Worm (Caenorhabditis elegans): ENCODE data around the gene cut-3.

The cut-3 gene

ce11 chrII:8442176-8442575 is 4.5 kb downstream of the cut-3 start:
- no peak for TF ChIP-seq ceh-24 (tag; optimal IDR thresholded peaks at IDR 0.05)
- no peak for TF ChIP-seq pat-9 (tag; optimal IDR thresholded peaks at IDR 0.05)
- no peak for TF ChIP-seq ets-4 (tag; optimal IDR thresholded peaks at IDR 0.05)
- TF ChIP-seq ceh-18 (tag; optimal IDR thresholded peaks at IDR 0.05) = no peak
- TF ChIP-seq rnt-1 (tag; optimal IDR thresholded peaks at IDR 0.05) = no peak
- no peak for TF ChIP-seq ceh-14 (tag; optimal IDR thresholded peaks at IDR 0.05)
- TF ChIP-seq ceh-34 (tag; optimal IDR thresholded peaks at IDR 0.05) = no peak
- no peak for TF ChIP-seq ceh-2 (tag; optimal IDR thresholded peaks at IDR 0.05)
- no peak for TF ChIP-seq K02D7.2 (tag; optimal IDR thresholded peaks at IDR 0.05)
- TF ChIP-seq nhr-11 (tag; optimal IDR thresholded peaks at IDR 0.05) = no peak
- TF ChIP-seq lin-11 (tag; optimal IDR thresholded peaks at IDR 0.05) = no peak
- no peak for TF ChIP-seq hlh-15 (tag; optimal IDR thresholded peaks at IDR 0.05)
- no peak for TF ChIP-seq pha-4 (tag; optimal IDR thresholded peaks at IDR 0.05)
- peak; percentile 25 for TF ChIP-seq elt-2 (tag; optimal IDR thresholded peaks at IDR 0.05)
- TF ChIP-seq nhr-232 (tag; optimal IDR thresholded peaks at IDR 0.05) = no peak
- no peak for TF ChIP-seq ceh-19 (GFP tag; optimal IDR thresholded peaks at IDR 0.05)
- no peak for TF ChIP-seq odd-2 (tag; optimal IDR thresholded peaks at IDR 0.05)
- no peak for TF ChIP-seq zip-5 (tag; optimal IDR thresholded peaks at IDR 0.05)
- no peak for TF ChIP-seq Y22D7AL.16 (tag; optimal IDR thresholded peaks at IDR 0.05)
- no peak for TF ChIP-seq hlh-13 (GFP tag; optimal IDR thresholded peaks at IDR 0.05)
- no peak for TF ChIP-seq mec-3 (tag; optimal IDR thresholded peaks at IDR 0.05; ENCODE audit: borderline replicate concordance)
- peak; percentile 35 for TF ChIP-seq dve-1 (tag; optimal IDR thresholded peaks at IDR 0.05)
- TF ChIP-seq C08G9.2 (tag; optimal IDR thresholded peaks at IDR 0.05) = no peak
- TF ChIP-seq eyg-1 (tag; optimal IDR thresholded peaks at IDR 0.05) = no peak
- no peak for TF ChIP-seq madf-2 (tag; optimal IDR thresholded peaks at IDR 0.05)
- TF ChIP-seq sox-4 (tag; optimal IDR thresholded peaks at IDR 0.05) = no peak
- no peak for TF ChIP-seq ztf-16 (tag; optimal IDR thresholded peaks at IDR 0.05)
- no peak for TF ChIP-seq sox-2 (GFP tag; IDR thresholded peaks at IDR 0.05)
- TF ChIP-seq ceh-22 (tag; optimal IDR thresholded peaks at IDR 0.05) = no peak
- TF ChIP-seq ama-1 (optimal IDR thresholded peaks at IDR 0.05) = no peak
- peak; percentile 14 for TF ChIP-seq tbx-2 (tag; optimal IDR thresholded peaks at IDR 0.05)
- no peak for TF ChIP-seq unc-55 (GFP tag; optimal IDR thresholded peaks at IDR 0.05)
- TF ChIP-seq hlh-6 (tag; optimal IDR thresholded peaks at IDR 0.05) = no peak
- no peak for TF ChIP-seq unc-42 (tag; optimal IDR thresholded peaks at IDR 0.05)
- TF ChIP-seq unc-3 (GFP tag; conservative IDR thresholded peaks at IDR 0.05) = no peak
- TF ChIP-seq unc-3 (tag; optimal IDR thresholded peaks at IDR 0.05) = peak; percentile 10
- no peak for TF ChIP-seq pqm-1 (tag; optimal IDR thresholded peaks at IDR 0.05)
- peak; percentile 28 for TF ChIP-seq nfya-1 (tag; optimal IDR thresholded peaks at IDR 0.05)
- TF ChIP-seq hlh-8 (tag; optimal IDR thresholded peaks at IDR 0.05) = no peak
- TF ChIP-seq lim-6 (tag; optimal IDR thresholded peaks at IDR 0.05) = no peak
- TF ChIP-seq fkh-10 (GFP tag; optimal IDR thresholded peaks at IDR 0.05) = no peak
- no peak for TF ChIP-seq ceh-45 (GFP tag; IDR thresholded peaks at IDR 0.05)
- TF ChIP-seq pha-2 (tag; optimal IDR thresholded peaks at IDR 0.05) = no peak
- TF ChIP-seq ref-2 (tag; optimal IDR thresholded peaks at IDR 0.05) = no peak
- TF ChIP-seq dmd-4 (tag; optimal IDR thresholded peaks at IDR 0.05; ENCODE audit: borderline replicate concordance) = no peak
- TF ChIP-seq unc-86 (tag; optimal IDR thresholded peaks at IDR 0.05) = peak; percentile 14
- TF ChIP-seq ttx-3 (tag; optimal IDR thresholded peaks at IDR 0.05) = no peak
- no peak for TF ChIP-seq hlh-30 (tag; optimal IDR thresholded peaks at IDR 0.05; ENCODE audit: insufficient read depth)

Data from whole organism, late embryonic.